Fruit fly (Drosophila melanogaster): Measurements from ENCODE around the gene Cox11.

Gene Cox11

DNA sequence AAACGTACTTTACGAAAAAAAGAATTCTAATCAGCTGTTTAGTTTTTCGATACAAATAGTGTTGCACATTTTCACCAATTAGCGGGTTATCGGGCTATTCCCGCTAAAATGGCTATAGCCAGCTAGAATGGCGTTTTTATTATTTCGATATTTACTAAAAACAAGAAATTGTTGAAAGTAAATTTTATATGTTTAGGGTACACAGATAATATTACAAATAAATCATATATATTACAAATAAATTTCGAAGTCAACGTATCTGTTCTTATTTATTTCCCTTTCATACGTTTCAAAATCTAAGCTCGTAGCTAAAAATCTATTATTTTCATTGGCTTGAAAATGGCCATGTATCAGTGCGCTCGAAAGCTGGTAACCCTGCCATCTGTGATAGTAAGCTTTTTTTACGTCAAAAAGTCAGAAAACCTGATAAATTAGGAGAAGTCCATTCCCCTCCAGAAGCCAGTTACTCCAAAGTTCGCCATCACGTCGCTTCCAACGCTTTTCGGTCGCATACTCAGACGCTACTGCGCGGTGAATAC, 6.8 kb upstream of the Cox11 start, which contains the start of the genes CG7382 and cl:
Gene CG7382 (minus strand): TSS at position 51 of the 539 bp plus-strand sequence.
Gene cl (plus strand): TSS at position 290 of the 539 bp plus-strand sequence.
- TF ChIP-seq Atf-2 (GFP tag; optimal IDR thresholded peaks at IDR 0.05) (no peak), lab (GFP tag; optimal IDR thresholded peaks at IDR 0.05) (no peak), CG15073 (GFP tag; optimal IDR thresholded peaks at IDR 0.05) (no peak), gcm2 (GFP tag; optimal IDR thresholded peaks at IDR 0.05) (no peak), Hr51 (GFP tag; optimal IDR thresholded peaks at IDR 0.05) (peak in 1 of 2 experiments; percentile 54), CG11723 (GFP tag; optimal IDR thresholded peaks at IDR 0.05) (no peak), CG12104 (GFP tag; optimal IDR thresholded peaks at IDR 0.05) (peak; percentile 60), BtbVII (GFP tag; optimal IDR thresholded peaks at IDR 0.05) (no peak), Vsx1 (GFP tag; optimal IDR thresholded peaks at IDR 0.05) (no peak), CG17802 (tag; optimal IDR thresholded peaks at IDR 0.05) (no peak), CG3995 (GFP tag; optimal IDR thresholded peaks at IDR 0.05) (no peak), tna (GFP tag; IDR thresholded peaks at IDR 0.05; ENCODE audit: partially characterized antibody) (no peak), dysf (GFP tag; IDR thresholded peaks at IDR 0.05) (no peak), Side (GFP tag; optimal IDR thresholded peaks at IDR 0.05) (no peak), CG1832 (GFP tag; optimal IDR thresholded peaks at IDR 0.05) (no peak), CG7372 (GFP tag; IDR thresholded peaks at IDR 0.05) (no peak), Mrtf (GFP tag; IDR thresholded peaks at IDR 0.05) (no peak), Kr (GFP tag; optimal IDR thresholded peaks at IDR 0.05) (no peak), CG34376 (GFP tag; optimal IDR thresholded peaks at IDR 0.05) (peak; percentile 33), HmgD (GFP tag; optimal IDR thresholded peaks at IDR 0.05) (no peak), CG3847 (GFP tag; IDR thresholded peaks at IDR 0.05) (peak; percentile 69), Rfx (GFP tag; IDR thresholded peaks at IDR 0.05) (peak; percentile 40; the same call in 1 of the 2 replicates), Myb (GFP tag; optimal IDR thresholded peaks at IDR 0.05) (peak; percentile 10), B-H1 (GFP tag; IDR thresholded peaks at IDR 0.05) (no peak), CG16813 (GFP tag; IDR thresholded peaks at IDR 0.05; ENCODE audit: partially characterized antibody) (no peak), CG6254 (GFP tag; optimal IDR thresholded peaks at IDR 0.05) (no peak), pnt (GFP tag; optimal IDR thresholded peaks at IDR 0.05) (no peak), Max (GFP tag; optimal IDR thresholded peaks at IDR 0.05) (peak; percentile 10), ERR (GFP tag; optimal IDR thresholded peaks at IDR 0.05) (no peak), vnd (GFP tag; IDR thresholded peaks at IDR 0.05; ENCODE audit: partially characterized antibody) (no peak), CG3726 (GFP tag; IDR thresholded peaks at IDR 0.05) (no peak), wek (GFP tag; optimal IDR thresholded peaks at IDR 0.05) (no peak), exex (tag; optimal IDR thresholded peaks at IDR 0.05) (no peak), CG34422 (GFP tag; IDR thresholded peaks at IDR 0.05) (no peak), ttk (GFP tag; IDR thresholded peaks at IDR 0.05) (no peak), ranshi (GFP tag; IDR thresholded peaks at IDR 0.05) (no peak), CG4282 (GFP tag; optimal IDR thresholded peaks at IDR 0.05) (no peak), CG10431 (GFP tag; optimal IDR thresholded peaks at IDR 0.05) (no peak), nerfin-2 (GFP tag; IDR thresholded peaks at IDR 0.05; ENCODE audit: partially characterized antibody) (no peak), cg (GFP tag; optimal IDR thresholded peaks at IDR 0.05) (no peak), CG15601 (tag; optimal IDR thresholded peaks at IDR 0.05) (peak; percentile 61), CG12769 (tag; optimal IDR thresholded peaks at IDR 0.05) (no peak), CG7556 (GFP tag; optimal IDR thresholded peaks at IDR 0.05) (peak; percentile 27), h (optimal IDR thresholded peaks at IDR 0.05) (no peak), nau (GFP tag; optimal IDR thresholded peaks at IDR 0.05) (no peak), tup (GFP tag; optimal IDR thresholded peaks at IDR 0.05) (no peak), CrebB (tag; optimal IDR thresholded peaks at IDR 0.05) (no peak), hbn (GFP tag; IDR thresholded peaks at IDR 0.05; ENCODE audit: partially characterized antibody) (no peak), nerfin-1 (tag; optimal IDR thresholded peaks at IDR 0.05) (peak; percentile 46), CG6683 (GFP tag; optimal IDR thresholded peaks at IDR 0.05) (no peak)

Data from whole organism, embryonic.